Worm (Caenorhabditis elegans): ENCODE results near the gene folt-2.

DNA sequence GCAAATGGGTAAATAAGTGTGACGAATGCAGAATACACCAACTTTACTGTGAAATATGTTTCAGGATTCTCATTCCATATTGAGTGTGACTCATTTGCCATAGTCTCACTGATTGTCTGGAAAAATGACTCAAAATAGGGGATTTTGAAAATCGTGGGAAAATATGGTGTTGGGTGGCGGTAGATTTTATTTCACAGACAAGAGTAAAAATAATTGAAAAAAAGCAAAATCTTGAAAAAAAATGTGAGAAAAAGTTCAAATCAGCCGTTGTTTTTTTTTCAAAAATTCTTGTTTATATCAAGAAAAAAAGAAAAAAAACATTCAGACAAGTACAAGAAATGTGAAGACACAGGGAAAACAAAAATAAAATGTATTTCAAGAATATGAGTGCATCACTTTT lies 47.2 kb upstream of the folt-2 start, which contains the start of gene srh-38:
- TF ChIP-seq fkh-10 (GFP tag; optimal IDR thresholded peaks at IDR 0.05) (no peak), lir-3 (tag; optimal IDR thresholded peaks at IDR 0.05) (no peak), unc-62 (GFP tag; optimal IDR thresholded peaks at IDR 0.05 in 1 of 2) (no peak), unc-62 (tag; optimal IDR thresholded peaks at IDR 0.05) (no peak)

Data from whole organism, L4 larva.